Worm (Caenorhabditis elegans) whole organism, dauer: ENCODE data around the gene Y55F3BL.4.

Experiments
- unc-62 ChIP-seq: sonication (generic microtip); optimal IDR thresholded peaks from 2 replicates; lab custom pipeline; 2017; ENCODE audit warnings: missing biosample characterization, missing genetic modification reagents, missing genetic modification characterization

Y55F3BL.4 gene

ce11 chrIV:842630-843029, 37.7 kb downstream of the Y55F3BL.4 start:
- TF ChIP-seq unc-62 (GFP tag; lab: Kevin White, UChicago), result no peak

- TF ChIP-seq unc-62 (GFP tag; lab: Kevin White, UChicago), result no peak
Observed at ce11 chrIV:845198-845597, 40.3 kb downstream of the Y55F3BL.4 start, which contains the start of gene lgc-33. TSS of gene lgc-33 (plus strand) at chrIV:845498.

- no peak for TF ChIP-seq unc-62 (GFP tag; lab: Kevin White, UChicago)
Observed at ce11 chrIV:848207-848606, 43.3 kb downstream of the Y55F3BL.4 start.

- no peak for TF ChIP-seq unc-62 (GFP tag; lab: Kevin White, UChicago)
Observed at ce11 chrIV:854357-855269, 49.7 kb downstream of the Y55F3BL.4 start, which contains the start of the genes lem-4 and Y55F3BR.11. TSS of gene lem-4 (minus strand) at chrIV:854780. TSS of gene Y55F3BR.11 (plus strand) at chrIV:855219.

ce11 chrIV:855483-855882, 50.6 kb downstream of the Y55F3BL.4 start:
- TF ChIP-seq unc-62 (GFP tag; lab: Kevin White, UChicago), result no peak
